Worm (Caenorhabditis elegans) whole organism, L4/young adult: ENCODE measurements around the gene sri-38.
"Not testable (repeated sequence)": the region's sequence is repeated elsewhere in the genome, so short reads cannot be mapped to it uniquely, and the experiment has no call there.

ENCODE experiments used
- W03F9.2 ChIP-seq: fragments of 150-350 bp; optimal IDR thresholded peaks from 2 replicates; lab custom pipeline; 2014; ENCODE audit warnings: missing biosample characterization, missing genetic modification characterization
- dao-5 ChIP-seq: sonication (generic microtip); optimal IDR thresholded peaks from 2 replicates; lab custom pipeline; 2016; ENCODE audit warnings: missing genotype, missing genetic modification characterization, moderate library complexity, missing compliant biosample characterization
- him-1 ChIP-seq: sonication (generic microtip); optimal IDR thresholded peaks from 2 replicates; lab custom pipeline; 2016; ENCODE audit warnings: missing genotype, missing genetic modification reagents, missing genetic modification characterization, missing compliant biosample characterization

sri-38 gene

ce11 chrII:2619148-2619547 is 8.5 kb downstream of the sri-38 start, which contains the start of gene msrp-6:
Gene msrp-6 (plus strand): TSS chrII:2619448.
- not testable (repeated sequence) for TF ChIP-seq W03F9.2; dao-5 (tag; lab: Kevin White, UChicago); him-1 (tag; lab: Kevin White, UChicago)

DNA sequence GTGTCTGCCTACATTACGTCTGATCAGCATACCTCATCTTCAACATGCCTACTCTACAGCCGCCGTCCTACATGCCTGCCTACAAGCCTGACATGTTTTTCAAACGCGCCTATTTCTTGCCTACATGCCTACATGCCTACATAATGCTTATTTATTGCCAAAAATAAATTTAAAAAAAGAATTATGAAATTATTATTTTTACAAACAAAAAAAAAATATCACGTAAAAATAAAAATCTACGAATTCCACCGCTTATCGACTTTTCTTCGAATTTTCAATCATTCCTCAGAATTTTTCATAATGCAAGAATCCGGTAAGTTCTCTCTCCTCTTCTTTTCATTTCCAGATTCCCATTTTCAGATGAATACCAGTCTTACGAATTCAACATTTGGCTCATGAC is 11.8 kb downstream of the sri-38 start, which contains the start of gene D2062.5:
D2062.5 (plus strand) TSS at position 301 of the 400 bp plus-strand sequence.
- TF ChIP-seq W03F9.2: no peak
- TF ChIP-seq dao-5 (tag; lab: Kevin White, UChicago): no peak
- TF ChIP-seq him-1 (tag; lab: Kevin White, UChicago): no peak

ce11 chrII:2622936-2623452 is 12.3 kb downstream of the sri-38 start, which contains the start of gene D2062.4:
Gene D2062.4 (plus strand): TSS chrII:2623402.
- not testable (repeated sequence) for TF ChIP-seq dao-5 (tag; lab: Kevin White, UChicago); W03F9.2; him-1 (tag; lab: Kevin White, UChicago)

ce11 chrII:2624792-2625191 is 14.1 kb downstream of the sri-38 start, which contains the start of gene lgc-28:
Gene lgc-28 (plus strand): TSS chrII:2625092.
- TF ChIP-seq dao-5 (tag; lab: Kevin White, UChicago) (no peak), him-1 (tag; lab: Kevin White, UChicago) (no peak), W03F9.2 (no peak)

- TF ChIP-seq dao-5 (tag; lab: Kevin White, UChicago) (no peak), W03F9.2 (no peak)
Measured at ce11 chrII:2627154-2627799, 16.6 kb downstream of the sri-38 start, which contains the start of gene sri-71. Gene sri-71 (plus strand): TSS chrII:2627749.

ce11 chrII:2628401-2628800 is 17.7 kb downstream of the sri-38 start:
- TF ChIP-seq him-1 (tag; lab: Kevin White, UChicago): no peak
- no peak for TF ChIP-seq W03F9.2
- no peak for TF ChIP-seq dao-5 (tag; lab: Kevin White, UChicago)

ce11 chrII:2629270-2629669 is 18.6 kb downstream of the sri-38 start, which contains the start of gene sri-37:
Gene sri-37 (plus strand): TSS chrII:2629570.
- TF ChIP-seq dao-5 (tag; lab: Kevin White, UChicago) (no peak), W03F9.2 (no peak), him-1 (tag; lab: Kevin White, UChicago) (no peak)

DNA sequence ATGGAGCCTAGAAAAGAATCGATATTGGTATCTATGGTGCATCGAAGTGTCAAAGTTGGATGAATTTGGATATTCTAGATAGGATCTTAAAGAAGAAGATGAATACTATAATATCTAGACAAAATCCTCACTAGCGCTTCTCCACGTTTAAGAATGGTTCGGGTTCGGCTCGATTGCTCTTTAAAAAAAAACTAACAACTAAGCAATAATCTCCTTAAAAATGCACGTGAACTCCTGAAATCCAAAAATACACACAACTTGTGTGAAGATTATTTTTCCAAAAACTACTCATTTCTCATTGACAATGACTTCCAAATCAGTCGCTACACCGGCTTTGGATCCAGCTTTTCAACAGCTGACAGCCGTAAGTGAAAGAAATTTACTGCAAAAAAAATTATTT is 20.5 kb downstream of the sri-38 start, which contains the start of gene D2062.1:
D2062.1 (plus strand) TSS at position 301 of the 400 bp plus-strand sequence.
- TF ChIP-seq W03F9.2 (no peak), him-1 (tag; lab: Kevin White, UChicago) (no peak), dao-5 (tag; lab: Kevin White, UChicago) (no peak)

ce11 chrII:2637359-2637758 is 26.7 kb downstream of the sri-38 start, which contains the start of gene F22E5.21:
Gene F22E5.21 (minus strand): TSS chrII:2637459.
- TF ChIP-seq W03F9.2: no peak

DNA sequence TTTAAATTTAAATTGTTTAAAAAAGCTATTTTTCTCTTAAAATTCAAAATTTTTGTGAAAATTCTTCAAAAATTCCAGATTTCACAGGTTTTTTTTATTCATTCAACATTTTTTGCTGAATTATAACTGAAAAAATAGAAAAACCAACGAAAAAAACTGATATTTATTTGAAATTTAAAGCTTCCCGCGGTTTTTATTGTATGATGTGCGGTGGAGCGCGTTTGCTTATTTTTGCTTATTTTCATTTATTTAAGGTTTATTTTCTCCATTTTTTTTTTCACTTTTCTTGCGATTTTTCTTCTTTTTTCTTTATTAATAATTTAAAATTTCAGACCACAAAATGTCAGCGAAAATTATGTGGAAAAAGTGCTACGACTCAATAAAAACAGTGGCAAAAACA is 27.4 kb downstream of the sri-38 start, which contains the start of gene F22E5.9:
F22E5.9 (plus strand) TSS at position 327 of the 400 bp plus-strand sequence.
- TF ChIP-seq him-1 (tag; lab: Kevin White, UChicago) (no peak), dao-5 (tag; lab: Kevin White, UChicago) (no peak), W03F9.2 (no peak)

DNA sequence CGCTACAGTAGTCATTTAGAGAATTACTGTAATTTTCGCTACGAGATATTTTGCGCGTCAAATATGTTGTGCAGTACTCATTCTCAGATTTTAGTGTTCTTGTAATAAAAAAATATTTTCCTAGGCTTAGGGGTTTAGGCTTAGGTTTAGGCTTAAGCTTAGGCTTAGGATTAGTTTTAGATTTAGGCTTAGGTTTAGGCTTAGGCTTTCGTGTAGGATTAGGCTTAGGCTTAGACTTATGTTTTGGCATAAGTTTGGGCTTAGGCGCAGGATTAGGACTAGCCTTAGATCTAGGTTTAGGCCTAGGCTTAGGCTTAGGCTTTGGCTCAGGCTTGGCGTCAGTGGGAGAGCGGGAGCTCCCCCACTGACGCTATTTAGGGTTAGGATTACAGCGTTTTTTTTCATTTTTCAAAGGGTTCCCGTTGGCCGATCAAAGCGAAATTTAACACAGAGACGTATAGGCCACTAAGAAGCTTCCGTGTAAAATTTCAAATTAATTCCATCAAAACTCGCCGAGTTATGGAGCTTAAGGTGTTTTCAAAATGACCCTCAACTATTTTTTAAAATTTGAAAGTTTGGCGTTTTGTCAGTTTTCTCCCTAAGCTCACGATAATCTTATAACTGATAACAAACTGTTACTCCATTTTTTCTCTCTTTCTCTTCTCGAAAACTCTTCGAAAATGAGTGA is 28.9 kb downstream of the sri-38 start, which contains the start of gene F22E5.8:
F22E5.8 (plus strand) TSS at position 638 of the 688 bp plus-strand sequence.
- TF ChIP-seq dao-5 (tag; lab: Kevin White, UChicago); him-1 (tag; lab: Kevin White, UChicago); W03F9.2: not testable (repeated sequence)

DNA sequence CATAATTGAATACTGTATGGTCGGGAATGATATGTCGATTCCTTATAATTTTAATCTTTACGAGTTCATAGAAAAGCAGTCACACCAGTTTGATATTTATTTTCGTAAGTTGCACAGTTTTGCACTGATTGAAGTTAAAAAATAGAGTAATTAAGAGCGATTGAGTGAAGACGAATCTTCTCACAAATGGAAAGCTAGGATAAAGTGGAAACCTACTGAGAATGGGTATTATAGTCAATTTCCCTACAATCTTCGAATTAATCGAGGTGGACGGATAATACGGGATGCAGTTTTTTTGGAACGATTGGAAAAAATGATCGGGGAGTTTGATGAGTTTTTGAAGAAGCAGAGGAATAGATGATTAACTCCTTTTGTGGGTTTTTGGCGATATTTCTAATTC is 30.3 kb downstream of the sri-38 start, which contains the start of gene F22E5.23:
F22E5.23 (plus strand) TSS at position 301 of the 400 bp plus-strand sequence.
- TF ChIP-seq dao-5 (tag; lab: Kevin White, UChicago) (no peak), W03F9.2 (no peak), him-1 (tag; lab: Kevin White, UChicago) (no peak)

ce11 chrII:2641777-2642176 is 31.1 kb downstream of the sri-38 start, which contains the start of gene F22E5.7:
Gene F22E5.7 (plus strand): TSS chrII:2642077.
- TF ChIP-seq W03F9.2 (no peak), him-1 (tag; lab: Kevin White, UChicago) (no peak), dao-5 (tag; lab: Kevin White, UChicago) (no peak)
